Worm (Caenorhabditis elegans): Measurements from ENCODE around the gene ZC513.2.
A peak's percentile ranks its signal among the peaks of the same experiment; 100 is the strongest.

ZC513.2 gene

ce11 chrV:8018919-8019318 is 35.3 kb upstream of the ZC513.2 start:
- TF ChIP-seq hlh-13 (GFP tag; optimal IDR thresholded peaks at IDR 0.05) (no peak), ahr-1 (tag; optimal IDR thresholded peaks at IDR 0.05) (no peak), pha-2 (tag; optimal IDR thresholded peaks at IDR 0.05) (no peak), madf-2 (tag; optimal IDR thresholded peaks at IDR 0.05) (no peak), ceh-31 (tag; optimal IDR thresholded peaks at IDR 0.05) (no peak), ceh-22 (tag; optimal IDR thresholded peaks at IDR 0.05) (no peak), ceh-9 (tag; optimal IDR thresholded peaks at IDR 0.05) (no peak), sdc-2 (tag; optimal IDR thresholded peaks at IDR 0.05) (no peak), fkh-6 (tag; optimal IDR thresholded peaks at IDR 0.05) (no peak), syd-9 (tag; optimal IDR thresholded peaks at IDR 0.05) (no peak), ceh-6 (GFP tag; optimal IDR thresholded peaks at IDR 0.05) (no peak), gmeb-2 (tag; optimal IDR thresholded peaks at IDR 0.05) (no peak), elt-2 (tag; optimal IDR thresholded peaks at IDR 0.05) (no peak)

- TF ChIP-seq hlh-30 (tag; optimal IDR thresholded peaks at IDR 0.05; ENCODE audit: insufficient read depth) (peak; percentile 18), madf-2 (tag; optimal IDR thresholded peaks at IDR 0.05) (no peak)
These were observed 34.4 kb upstream of the ZC513.2 start for ce11 chrV:8019783-8020182.

- no peak for TF ChIP-seq sdc-2 (tag; optimal IDR thresholded peaks at IDR 0.05)
These were observed 32.2 kb upstream of the ZC513.2 start, which contains the start of gene ech-3 for ce11 chrV:8022040-8022439. Gene ech-3, plus strand, starts transcription at chrV:8022217.

- TF ChIP-seq pha-2 (tag; optimal IDR thresholded peaks at IDR 0.05), result no peak
- TF ChIP-seq mec-3 (tag; optimal IDR thresholded peaks at IDR 0.05; ENCODE audit: borderline replicate concordance), result no peak
- TF ChIP-seq hlh-8 (tag; optimal IDR thresholded peaks at IDR 0.05), result no peak
- no peak for TF ChIP-seq K02D7.2 (tag; optimal IDR thresholded peaks at IDR 0.05)
- TF ChIP-seq pax-1 (tag; optimal IDR thresholded peaks at IDR 0.05), result no peak
- TF ChIP-seq ceh-30 (tag; optimal IDR thresholded peaks at IDR 0.05), result no peak
- TF ChIP-seq C38D4.7 (GFP tag; optimal IDR thresholded peaks at IDR 0.05), result no peak
- no peak for TF ChIP-seq rnt-1 (tag; optimal IDR thresholded peaks at IDR 0.05)
- TF ChIP-seq ahr-1 (tag; optimal IDR thresholded peaks at IDR 0.05), result no peak
- TF ChIP-seq hlh-13 (GFP tag; optimal IDR thresholded peaks at IDR 0.05), result no peak
- no peak for TF ChIP-seq nhr-11 (tag; optimal IDR thresholded peaks at IDR 0.05)
- no peak for TF ChIP-seq tbx-2 (tag; optimal IDR thresholded peaks at IDR 0.05)
- no peak for TF ChIP-seq pqm-1 (tag; optimal IDR thresholded peaks at IDR 0.05)
- TF ChIP-seq sox-2 (GFP tag; IDR thresholded peaks at IDR 0.05), result no peak
- no peak for TF ChIP-seq hlh-15 (tag; optimal IDR thresholded peaks at IDR 0.05)
- no peak for TF ChIP-seq ceh-48 (tag; optimal IDR thresholded peaks at IDR 0.05)
These were observed 29.5 kb upstream of the ZC513.2 start, which contains the start of gene F43H9.3 for ce11 chrV:8024752-8025151. Gene F43H9.3, minus strand, starts transcription at chrV:8024940.

ce11 chrV:8025259-8025658 is 29.0 kb upstream of the ZC513.2 start:
- TF ChIP-seq pag-3 (tag; optimal IDR thresholded peaks at IDR 0.05; ENCODE audit: borderline replicate concordance), result no peak

- no peak for TF ChIP-seq pat-9 (tag; optimal IDR thresholded peaks at IDR 0.05)
These were observed 27.9 kb upstream of the ZC513.2 start, which contains the start of gene F43H9.4 for ce11 chrV:8026343-8026742. Gene F43H9.4, plus strand, starts transcription at chrV:8026708.

ce11 chrV:8027429-8028142 is 26.6 kb upstream of the ZC513.2 start:
- TF ChIP-seq K02D7.2 (tag; optimal IDR thresholded peaks at IDR 0.05) (no peak), T23F11.4 (GFP tag; optimal IDR thresholded peaks at IDR 0.05) (no peak), lin-11 (tag; optimal IDR thresholded peaks at IDR 0.05) (no peak)
